Fruit fly (Drosophila melanogaster) Kc167 (cell line): ENCODE data around the gene L2HGDH.

ENCODE experiments used
- Myc ChIP-seq: fragments of >200 bp; optimal IDR thresholded peaks from 2 replicates; lab custom pipeline; 2017; ENCODE audit warnings: missing external identifiers
- Sin3A ChIP-seq: fragments of >200 bp; optimal IDR thresholded peaks from 2 replicates; lab custom pipeline; 2018; ENCODE audit warnings: missing external identifiers
- h ChIP-seq: fragments of >200 bp; optimal IDR thresholded peaks from 3 replicates; lab custom pipeline; 2018; ENCODE audit warnings: missing external identifiers
- insv ChIP-seq: fragments of >200 bp; optimal IDR thresholded peaks from 3 replicates; lab custom pipeline; 2018; ENCODE audit warnings: missing external identifiers
- psq ChIP-seq: fragments of >200 bp; optimal IDR thresholded peaks from 2 replicates; lab custom pipeline; 2017; ENCODE audit warnings: missing external identifiers
- ttk ChIP-seq: sonication (Bioruptor generic); optimal IDR thresholded peaks from 2 replicates; lab custom pipeline; 2017; ENCODE audit warnings: missing external identifiers

L2HGDH gene

DNA sequence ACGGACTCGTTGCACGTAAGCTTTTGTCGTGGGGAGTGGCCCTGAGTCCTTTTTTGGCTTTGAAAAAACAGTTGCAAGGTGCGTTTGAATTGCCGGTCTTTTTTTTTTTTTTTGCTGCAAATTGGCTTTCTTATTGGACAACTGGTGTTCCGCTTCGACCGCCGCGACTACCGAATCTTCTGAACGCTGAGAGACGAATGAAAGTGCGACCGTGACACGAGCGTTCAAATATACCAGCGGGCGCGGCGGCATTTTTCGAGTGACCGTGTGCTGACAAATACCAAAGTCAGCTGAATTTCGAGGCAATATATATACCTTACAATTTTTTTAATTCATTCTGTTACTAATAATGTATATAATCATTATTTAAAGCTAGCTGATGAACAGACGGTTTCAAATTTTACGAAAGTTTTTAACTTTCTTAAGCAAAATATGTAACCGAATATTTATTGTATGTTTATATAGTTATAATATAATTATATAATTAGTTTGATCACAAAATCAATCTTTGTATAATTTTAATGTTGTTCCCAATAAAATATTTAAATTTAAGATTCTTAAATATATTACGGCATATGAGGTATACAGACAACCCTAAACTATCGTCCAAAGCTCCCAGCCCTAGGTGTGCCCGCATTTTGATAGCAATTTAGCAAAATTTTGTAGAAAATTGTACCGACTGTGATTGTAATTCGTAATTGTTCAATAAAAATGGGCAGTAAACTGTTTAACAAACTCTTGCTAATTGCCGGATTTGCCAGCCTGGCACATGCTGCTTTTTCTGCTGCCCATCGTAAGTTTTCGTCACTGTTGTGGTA, 13.0 kb upstream of the L2HGDH start, which contains the start of the genes Swip-1 and EMC5:
Gene Swip-1, minus strand, starts transcription at position 203 of the 818 bp plus-strand sequence.
Gene EMC5, plus strand, starts transcription at position 630 of the 818 bp plus-strand sequence.
- no peak for TF ChIP-seq psq (lab: Kevin White, UChicago)

DNA sequence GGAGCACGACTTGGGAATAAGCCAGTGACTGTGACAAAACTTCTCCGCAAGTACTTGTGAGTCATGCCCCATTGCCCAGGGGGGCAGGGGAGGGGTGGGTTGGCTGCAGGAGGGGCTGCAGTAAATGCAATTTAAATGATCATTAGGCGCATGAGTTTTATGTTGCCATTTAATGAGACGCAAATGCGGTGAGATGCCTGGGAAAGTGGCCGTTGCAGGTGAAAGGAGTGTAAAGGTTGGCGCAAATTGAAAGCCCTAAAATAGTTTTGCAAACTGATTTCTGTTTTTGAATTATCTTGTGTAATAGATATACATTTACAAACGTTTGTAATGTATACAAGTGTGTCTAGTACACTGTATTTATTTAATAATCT, 11.9 kb upstream of the L2HGDH start:
- peak; percentile 92 for TF ChIP-seq ttk (lab: Kevin White, UChicago)
- no peak for TF ChIP-seq psq (lab: Kevin White, UChicago)
- TF ChIP-seq Myc (lab: Kevin White, UChicago), result no peak
- no peak for TF ChIP-seq insv (lab: Kevin White, UChicago)

DNA sequence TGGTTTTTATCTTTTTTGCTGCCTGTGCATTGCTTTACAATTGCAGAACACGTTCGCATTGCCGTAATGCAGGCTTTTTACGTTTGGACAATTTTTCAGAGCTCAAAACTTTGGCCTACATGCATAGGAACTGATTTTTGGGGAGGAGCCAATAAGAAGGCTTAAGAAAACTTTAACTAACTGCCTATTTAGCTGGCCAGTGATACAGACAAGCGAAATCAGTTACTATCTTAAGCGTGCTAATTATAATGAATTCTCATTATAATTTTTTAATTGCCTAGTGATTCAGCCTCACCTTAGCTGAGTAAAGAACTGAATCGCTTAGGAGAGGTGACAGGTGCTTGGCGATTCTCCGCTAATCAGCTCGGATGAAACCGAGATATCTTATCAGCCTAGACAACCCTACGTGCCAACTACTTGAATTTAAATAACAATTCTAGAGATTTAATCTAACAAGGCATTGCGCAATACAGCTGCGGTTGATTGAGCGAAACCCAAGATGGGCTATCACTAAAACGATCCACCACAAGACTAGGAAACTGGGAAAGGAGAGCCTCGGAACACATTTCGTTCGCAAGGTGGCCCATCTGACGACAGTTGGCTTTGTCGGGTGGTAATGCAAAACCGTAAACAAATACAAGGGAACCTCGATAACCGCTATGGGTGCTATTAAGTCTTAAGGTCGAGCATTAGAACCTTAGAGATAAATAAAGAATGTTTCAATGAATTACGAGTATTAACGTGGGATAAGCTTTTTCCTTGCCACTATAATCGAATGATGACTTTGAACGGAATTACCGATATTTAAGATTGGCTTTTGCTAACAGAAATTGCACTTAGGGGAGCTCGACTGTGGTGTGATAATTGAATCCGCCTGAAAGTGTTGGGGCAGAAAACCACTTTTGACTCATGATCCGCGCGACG, 11.2 kb upstream of the L2HGDH start:
- TF ChIP-seq Sin3A (lab: Kevin White, UChicago), result no peak

- no peak for TF ChIP-seq psq (lab: Kevin White, UChicago)
- TF ChIP-seq Myc (lab: Kevin White, UChicago), result no peak
These were observed 9.9 kb upstream of the L2HGDH start for dm6 chr2L:18984158-18984557.

DNA sequence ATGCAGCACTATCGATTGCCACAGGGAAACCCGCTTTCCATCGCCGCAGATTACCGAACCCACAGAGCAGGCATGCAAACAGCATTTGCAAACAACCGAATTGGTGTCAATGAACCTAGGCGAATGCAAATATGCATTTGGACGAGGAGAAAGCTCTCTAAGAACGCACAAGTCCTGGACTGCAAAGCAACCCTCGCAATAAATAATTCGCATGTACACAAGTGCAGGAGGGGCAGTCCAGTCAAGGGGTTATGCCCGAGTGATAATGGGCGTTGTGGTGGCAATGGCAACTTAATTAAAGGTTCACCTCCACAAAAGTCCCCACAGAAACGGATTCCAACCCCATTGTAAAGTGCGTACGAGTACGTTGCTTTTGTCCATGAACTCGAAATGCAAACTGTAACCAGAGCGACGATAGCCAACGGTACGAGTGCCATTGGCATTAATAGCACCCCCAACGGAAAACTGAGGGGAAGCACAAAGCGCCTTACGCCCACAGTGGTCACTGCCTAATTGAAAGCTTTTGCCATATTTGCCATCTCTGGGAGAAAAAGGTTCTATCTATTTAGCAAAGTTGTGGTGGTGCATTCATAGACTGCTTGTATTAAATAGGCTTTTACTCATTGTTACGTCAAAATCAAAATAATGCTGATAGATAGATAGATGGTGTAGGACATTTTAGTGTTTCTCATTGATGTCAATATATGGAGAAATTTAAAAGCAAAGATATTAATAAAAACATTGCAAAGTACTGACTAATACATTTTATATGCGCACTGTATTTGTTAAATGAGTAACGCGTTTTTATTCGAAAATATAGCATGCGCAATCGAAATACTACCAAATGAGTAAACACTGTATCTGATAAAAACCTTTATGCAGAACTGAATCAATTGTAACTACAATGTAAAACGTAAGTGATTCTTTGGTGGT, 8.8 kb upstream of the L2HGDH start:
- TF ChIP-seq ttk (lab: Kevin White, UChicago), result no peak
- no peak for TF ChIP-seq Sin3A (lab: Kevin White, UChicago)
- TF ChIP-seq h (lab: Kevin White, UChicago), result no peak
- TF ChIP-seq Myc (lab: Kevin White, UChicago), result no peak

- no peak for TF ChIP-seq Sin3A (lab: Kevin White, UChicago)
- TF ChIP-seq h (lab: Kevin White, UChicago), result no peak
- TF ChIP-seq insv (lab: Kevin White, UChicago), result no peak
- TF ChIP-seq ttk (lab: Kevin White, UChicago), result no peak
- no peak for TF ChIP-seq Myc (lab: Kevin White, UChicago)
- no peak for TF ChIP-seq psq (lab: Kevin White, UChicago)
These were observed 7.8 kb upstream of the L2HGDH start for dm6 chr2L:18981947-18982579.

DNA sequence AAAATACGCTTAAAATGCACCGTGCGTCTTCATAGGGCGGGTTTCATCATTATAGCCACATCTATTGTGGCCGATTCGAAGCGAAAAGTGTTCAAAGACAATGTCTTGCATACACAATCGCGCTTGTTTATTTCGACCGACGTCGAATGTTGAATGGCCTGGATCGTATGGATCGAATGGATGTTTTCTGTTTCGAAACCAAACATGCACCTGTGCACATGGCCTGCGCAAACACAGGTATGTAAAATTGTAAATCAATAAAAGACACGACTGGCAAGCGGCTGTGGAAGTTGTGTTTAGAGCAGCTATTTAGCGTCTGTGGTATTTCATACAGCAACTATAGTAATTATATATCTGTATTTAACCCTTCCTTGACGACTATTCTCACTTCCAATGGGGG, 7.2 kb upstream of the L2HGDH start:
- no peak for TF ChIP-seq Sin3A (lab: Kevin White, UChicago)
- TF ChIP-seq psq (lab: Kevin White, UChicago), result no peak
- no peak for TF ChIP-seq insv (lab: Kevin White, UChicago)
- TF ChIP-seq Myc (lab: Kevin White, UChicago), result no peak
- no peak for TF ChIP-seq ttk (lab: Kevin White, UChicago)
- no peak for TF ChIP-seq h (lab: Kevin White, UChicago)

DNA sequence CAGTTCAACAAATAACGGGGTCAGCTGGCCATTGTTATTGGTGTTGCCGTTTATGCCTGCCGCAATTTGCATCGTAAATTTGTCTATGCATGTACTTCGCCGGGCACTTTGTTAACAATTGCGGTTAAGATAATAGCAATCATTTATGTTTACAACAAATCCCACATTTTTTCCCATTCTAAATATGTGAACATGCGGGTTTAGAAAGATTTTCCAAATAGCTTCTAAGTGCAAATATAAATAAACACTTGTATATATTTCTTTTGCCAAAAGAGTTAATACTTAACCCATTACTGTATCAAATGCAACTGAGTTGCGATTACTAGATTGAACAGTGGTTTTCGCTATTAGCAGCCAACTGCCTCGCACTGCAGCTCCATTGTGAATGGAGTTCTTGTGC, 6.7 kb upstream of the L2HGDH start:
- TF ChIP-seq h (lab: Kevin White, UChicago), result no peak
- no peak for TF ChIP-seq ttk (lab: Kevin White, UChicago)
- no peak for TF ChIP-seq Myc (lab: Kevin White, UChicago)
- no peak for TF ChIP-seq insv (lab: Kevin White, UChicago)
- TF ChIP-seq psq (lab: Kevin White, UChicago), result no peak
- TF ChIP-seq Sin3A (lab: Kevin White, UChicago), result no peak

dm6 chr2L:18979407-18979806, 5.2 kb upstream of the L2HGDH start:
- TF ChIP-seq Myc (lab: Kevin White, UChicago), result no peak
- TF ChIP-seq ttk (lab: Kevin White, UChicago), result no peak
- no peak for TF ChIP-seq insv (lab: Kevin White, UChicago)
- TF ChIP-seq psq (lab: Kevin White, UChicago), result no peak
- TF ChIP-seq h (lab: Kevin White, UChicago), result no peak
- no peak for TF ChIP-seq Sin3A (lab: Kevin White, UChicago)

DNA sequence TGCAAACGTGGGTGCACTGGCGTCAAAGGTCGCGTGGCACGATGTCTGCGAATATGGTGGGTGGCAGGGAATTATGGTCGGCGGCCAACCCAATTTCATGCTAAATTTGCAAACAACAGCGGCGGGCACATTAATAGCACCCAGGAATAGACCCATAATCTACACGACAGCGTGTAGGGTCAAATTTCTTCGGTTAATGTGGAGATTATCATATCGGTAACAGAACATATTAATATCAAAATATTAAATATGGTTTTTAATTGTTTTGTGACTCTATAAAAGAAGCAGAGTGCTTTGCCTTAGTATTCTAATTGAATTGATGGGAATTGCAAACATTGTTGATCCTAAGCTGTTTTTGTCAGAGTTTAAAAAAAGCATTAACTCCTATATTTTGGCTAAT, 4.7 kb upstream of the L2HGDH start:
- TF ChIP-seq h (lab: Kevin White, UChicago) (no peak), Sin3A (lab: Kevin White, UChicago) (no peak), insv (lab: Kevin White, UChicago) (no peak), ttk (lab: Kevin White, UChicago) (no peak), psq (lab: Kevin White, UChicago) (no peak), Myc (lab: Kevin White, UChicago) (no peak)

DNA sequence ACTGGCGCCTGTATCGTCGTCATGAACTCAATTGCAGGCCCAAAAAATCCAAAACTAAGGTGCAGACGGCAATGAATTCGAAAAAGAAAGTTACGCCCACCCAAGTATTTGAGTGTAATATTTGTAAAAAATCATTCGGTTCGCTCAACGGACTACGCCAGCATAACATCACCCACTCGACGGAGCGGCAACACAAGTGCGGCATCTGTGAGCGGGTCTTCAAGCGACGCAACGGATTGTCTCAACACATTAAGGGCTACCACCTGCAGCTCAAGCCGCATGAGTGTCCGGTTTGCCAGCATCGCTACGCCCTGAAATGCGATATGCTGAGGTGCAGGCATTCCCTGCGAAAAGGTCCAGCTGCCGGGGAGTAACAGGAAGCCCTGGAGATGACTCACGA, 2.5 kb upstream of the L2HGDH start:
- TF ChIP-seq psq (lab: Kevin White, UChicago), result no peak
- TF ChIP-seq ttk (lab: Kevin White, UChicago), result no peak
- TF ChIP-seq Myc (lab: Kevin White, UChicago), result no peak
- TF ChIP-seq Sin3A (lab: Kevin White, UChicago), result no peak
- no peak for TF ChIP-seq h (lab: Kevin White, UChicago)
- TF ChIP-seq insv (lab: Kevin White, UChicago), result no peak
